Worm (Caenorhabditis elegans) whole organism, midembryonic: Measurements from ENCODE around the gene mtr-4.

Source experiments
- T22C8.4 ChIP-seq: fragments of 200-800 bp; sonication (Bioruptor generic); IDR thresholded peaks from 2 replicates; pipeline ENCODE4 v1.3.6; 2022; ENCODE audit warnings: missing genetic modification characterization, missing compliant biosample characterization
- flt-1 ChIP-seq: fragments of 200-800 bp; sonication (Bioruptor generic); IDR thresholded peaks from 2 replicates; pipeline ENCODE4 v1.3.6; 2022; ENCODE audit warnings: missing genetic modification characterization, missing compliant biosample characterization
- med-1 ChIP-seq: sonication (generic microtip); optimal IDR thresholded peaks from 2 replicates; lab custom pipeline; 2017; ENCODE audit warnings: missing genetic modification characterization, mild to moderate bottlenecking, missing compliant biosample characterization, antibody characterized with exemption, missing genetic modification reagents; ENCODE audit not compliant: insufficient read depth

ce11 chrIV:9854952-9855351 lies 29.5 kb downstream of the mtr-4 start:
- TF ChIP-seq med-1 (GFP tag; lab: Kevin White, UChicago) (no peak), T22C8.4 (GFP tag; lab: Robert Waterston, UW) (no peak), flt-1 (GFP tag; lab: Robert Waterston, UW) (no peak)
